Fruit fly (Drosophila melanogaster) whole organism, embryonic: ENCODE measurements around the gene CG17637.
A peak's percentile ranks its signal among the peaks of the same experiment; 100 is the strongest.

Experiments
- Atf3 ChIP-seq: fragments of 200-800 bp; sonication (Bioruptor generic); optimal IDR thresholded peaks from 3 replicates; lab custom pipeline; 2016; ENCODE audit warnings: missing biosample characterization, missing genetic modification characterization
- Awh ChIP-seq: fragments of 200-800 bp; sonication (Bioruptor generic); IDR thresholded peaks from 2 replicates; pipeline ENCODE4, ENCODE4 v1.3.6; 2022; ENCODE audit warnings: missing biosample characterization, missing genetic modification characterization
- B-H2 ChIP-seq: fragments of 200-800 bp; sonication (Bioruptor generic); optimal IDR thresholded peaks from 2 replicates; lab custom pipeline; 2018; ENCODE audit warnings: missing biosample characterization, mild to moderate bottlenecking, missing genetic modification characterization
- BtbVII ChIP-seq: fragments of 200-800 bp; sonication (Bioruptor generic); optimal IDR thresholded peaks from 3 replicates; lab custom pipeline; 2017; ENCODE audit warnings: missing biosample characterization, mild to moderate bottlenecking, missing genetic modification characterization
- CG10654 ChIP-seq: fragments of 200-800 bp; sonication (Bioruptor generic); optimal IDR thresholded peaks from 2 replicates; lab custom pipeline; 2016; ENCODE audit warnings: missing biosample characterization, missing genetic modification characterization
- CG11456 ChIP-seq: fragments of 200-800 bp; sonication (Bioruptor generic); IDR thresholded peaks from 3 replicates; pipeline ENCODE4 v1.3.6; 2022; ENCODE audit warnings: missing biosample characterization, missing genetic modification characterization
- CG14860 ChIP-seq: fragments of 200-800 bp; sonication (Bioruptor generic); IDR thresholded peaks from 3 replicates; pipeline ENCODE4 v1.3.6; 2022; ENCODE audit warnings: missing biosample characterization, missing genetic modification characterization; ENCODE audit not compliant: partially characterized antibody
- CG1529 ChIP-seq: fragments of 200-800 bp; sonication (Bioruptor generic); optimal IDR thresholded peaks from 3 replicates; lab custom pipeline; 2018; ENCODE audit warnings: missing biosample characterization, missing genetic modification characterization
- CG15696 ChIP-seq: fragments of 200-800 bp; sonication (Bioruptor generic); optimal IDR thresholded peaks from 2 replicates; lab custom pipeline; 2019; ENCODE audit warnings: missing biosample characterization, mild to moderate bottlenecking, missing genetic modification characterization, moderate library complexity
- CG17361 ChIP-seq: fragments of 200-800 bp; sonication (Bioruptor generic); IDR thresholded peaks from 3 replicates; pipeline ENCODE4 v1.3.6; 2022; ENCODE audit warnings: missing biosample characterization, missing genetic modification characterization
- CG17802 ChIP-seq: fragments of 200-800 bp; sonication (Bioruptor generic); optimal IDR thresholded peaks from 2 replicates; lab custom pipeline; 2018; ENCODE audit warnings: missing biosample characterization, mild to moderate bottlenecking, missing genetic modification characterization, moderate library complexity
- CG2678 ChIP-seq: fragments of 200-800 bp; sonication (Bioruptor generic); optimal IDR thresholded peaks from 3 replicates; lab custom pipeline; 2019; ENCODE audit warnings: missing biosample characterization, mild to moderate bottlenecking, missing genetic modification characterization, moderate library complexity
- CG30431 ChIP-seq: fragments of 200-800 bp; sonication (Bioruptor generic); optimal IDR thresholded peaks from 2 replicates; lab custom pipeline; 2017; ENCODE audit warnings: missing biosample characterization, missing genetic modification characterization
- CG34376 ChIP-seq: fragments of 200-800 bp; sonication (Bioruptor generic); optimal IDR thresholded peaks from 2 replicates; lab custom pipeline; 2018; ENCODE audit warnings: missing biosample characterization, mild to moderate bottlenecking, missing genetic modification characterization
- CG3838 ChIP-seq: fragments of 200-800 bp; sonication (Bioruptor generic); optimal IDR thresholded peaks from 3 replicates; lab custom pipeline; 2016; ENCODE audit warnings: missing biosample characterization, missing genetic modification characterization
- CG4328 ChIP-seq: fragments of 200-800 bp; sonication (Bioruptor generic); optimal IDR thresholded peaks from 3 replicates; lab custom pipeline; 2017; ENCODE audit warnings: missing biosample characterization, missing genetic modification reagents, missing genetic modification characterization
- CG43689 ChIP-seq: fragments of 200-800 bp; sonication (Bioruptor generic); IDR thresholded peaks from 2 replicates; pipeline ENCODE4 v1.3.6; 2022; ENCODE audit warnings: missing biosample characterization, missing genetic modification characterization
- CG7839 ChIP-seq: fragments of 200-800 bp; sonication (Bioruptor generic); optimal IDR thresholded peaks from 3 replicates; lab custom pipeline; 2018; ENCODE audit warnings: missing biosample characterization, mild to moderate bottlenecking, missing genetic modification characterization, moderate library complexity
- CG7928 ChIP-seq: fragments of 200-800 bp; sonication (Bioruptor generic); optimal IDR thresholded peaks from 2 replicates; lab custom pipeline; 2017; ENCODE audit warnings: missing biosample characterization, mild to moderate bottlenecking, missing genetic modification characterization
- CG9797 ChIP-seq: fragments of 200-800 bp; sonication (Bioruptor generic); optimal IDR thresholded peaks from 3 replicates; lab custom pipeline; 2018; ENCODE audit warnings: missing biosample characterization, mild to moderate bottlenecking, missing genetic modification characterization
- Dad ChIP-seq: fragments of 200-800 bp; sonication (Bioruptor generic); optimal IDR thresholded peaks from 3 replicates; lab custom pipeline; 2016; ENCODE audit warnings: missing biosample characterization, missing genetic modification characterization
- Dip3 ChIP-seq: fragments of 200-800 bp; sonication (Bioruptor generic); optimal IDR thresholded peaks from 3 replicates; lab custom pipeline; 2016; ENCODE audit warnings: missing biosample characterization, missing genetic modification characterization
- E2f1 ChIP-seq: fragments of 200-800 bp; sonication (Bioruptor generic); IDR thresholded peaks from 2 replicates; pipeline ENCODE4 v1.3.6; 2022; ENCODE audit warnings: missing biosample characterization, missing genetic modification characterization
- Ets65A ChIP-seq: fragments of 200-800 bp; sonication (Bioruptor generic); peaks from one replicate; lab custom pipeline; 2016; ENCODE audit warnings: missing biosample characterization, missing genetic modification characterization
- Gug ChIP-seq: fragments of 200-800 bp; sonication (Bioruptor generic); IDR thresholded peaks from 4 replicates; pipeline ENCODE4 v1.3.6; 2022; ENCODE audit warnings: missing biosample characterization, missing genetic modification characterization
- MTF-1 ChIP-seq: fragments of 200-800 bp; sonication (Bioruptor generic); optimal IDR thresholded peaks from 2 replicates; lab custom pipeline; 2018; ENCODE audit warnings: missing biosample characterization, mild to moderate bottlenecking, missing genetic modification characterization, borderline replicate concordance
- Meics ChIP-seq: fragments of 200-800 bp; sonication (Bioruptor generic); optimal IDR thresholded peaks from 2 replicates; lab custom pipeline; 2017; ENCODE audit warnings: missing biosample characterization, mild to moderate bottlenecking, missing genetic modification characterization
- Mes4 ChIP-seq: fragments of 200-800 bp; sonication (Bioruptor generic); optimal IDR thresholded peaks from 2 replicates; lab custom pipeline; 2016; ENCODE audit warnings: missing biosample characterization, missing genetic modification characterization
- Mrtf ChIP-seq: fragments of 200-800 bp; sonication (Bioruptor generic); IDR thresholded peaks from 3 replicates; pipeline ENCODE4 v1.3.6; 2022; ENCODE audit warnings: missing biosample characterization, missing genetic modification characterization
- NfI ChIP-seq: fragments of 200-800 bp; sonication (Bioruptor generic); optimal IDR thresholded peaks from 3 replicates; lab custom pipeline; 2018; ENCODE audit warnings: missing biosample characterization, mild to moderate bottlenecking, missing genetic modification characterization, moderate library complexity
- Poxn ChIP-seq: fragments of 200-800 bp; sonication (Bioruptor generic); IDR thresholded peaks from 2 replicates; pipeline ENCODE4 v1.3.6; 2022; ENCODE audit warnings: missing biosample characterization, missing genetic modification characterization
- Scr ChIP-seq: fragments of 200-800 bp; sonication (Bioruptor generic); IDR thresholded peaks from 2 replicates; pipeline ENCODE4 v1.3.6; 2022; ENCODE audit warnings: missing biosample characterization, missing genetic modification characterization; ENCODE audit not compliant: partially characterized antibody
- Six4 ChIP-seq: fragments of 200-800 bp; sonication (Bioruptor generic); optimal IDR thresholded peaks from 2 replicates; lab custom pipeline; 2016; ENCODE audit warnings: missing biosample characterization, missing genetic modification characterization
- bcd ChIP-seq: fragments of 200-800 bp; sonication (Bioruptor generic); optimal IDR thresholded peaks from 2 replicates; lab custom pipeline; 2017; ENCODE audit warnings: missing biosample characterization, mild to moderate bottlenecking, missing genetic modification characterization
- cas ChIP-seq: fragments of 200-800 bp; sonication (Bioruptor generic); IDR thresholded peaks from 2 replicates; pipeline ENCODE4 v1.3.6; 2022; ENCODE audit warnings: missing biosample characterization, missing genetic modification characterization
- chm ChIP-seq: fragments of 200-800 bp; sonication (Bioruptor generic); IDR thresholded peaks from 2 replicates; pipeline ENCODE4 v1.3.6; 2022; ENCODE audit warnings: missing biosample characterization, missing genetic modification characterization
- emc ChIP-seq: fragments of 200-800 bp; sonication (Bioruptor generic); optimal IDR thresholded peaks from 2 replicates; lab custom pipeline; 2016; ENCODE audit warnings: missing biosample characterization, missing genetic modification characterization
- grn ChIP-seq: fragments of 200-800 bp; sonication (Bioruptor generic); optimal IDR thresholded peaks from 3 replicates; lab custom pipeline; 2017; ENCODE audit warnings: missing biosample characterization, missing genetic modification characterization
- gsb-n ChIP-seq: fragments of 200-800 bp; sonication (Bioruptor generic); optimal IDR thresholded peaks from 3 replicates; lab custom pipeline; 2018; ENCODE audit warnings: missing biosample characterization, mild to moderate bottlenecking, missing genetic modification characterization
- her ChIP-seq: fragments of 200-800 bp; sonication (Bioruptor generic); optimal IDR thresholded peaks from 2 replicates; lab custom pipeline; 2016; ENCODE audit warnings: missing biosample characterization, missing genetic modification characterization
- hkb ChIP-seq, 2 experiments: fragments of 200-800 bp in 1 of 2; fragments of >200 bp in 1 of 2; sonication (Bioruptor generic) in 1 of 2; IDR thresholded peaks in 1 of 2; optimal IDR thresholded peaks in 1 of 2; 2 replicates each; pipeline versions ENCODE4 v1.3.6 to Lab custom; 2017 to 2022; ENCODE audit warnings: missing biosample characterization in 1 of 2, missing genetic modification characterization in 1 of 2
- odd ChIP-seq: fragments of 200-800 bp; sonication (Bioruptor generic); optimal IDR thresholded peaks from 2 replicates; lab custom pipeline; 2017; ENCODE audit warnings: missing biosample characterization, mild to moderate bottlenecking, missing genetic modification characterization
- p53 ChIP-seq: fragments of 200-800 bp; sonication (Bioruptor generic); optimal IDR thresholded peaks from 2 replicates; lab custom pipeline; 2016; ENCODE audit warnings: missing biosample characterization, missing genetic modification characterization
- peb ChIP-seq: fragments of 200-800 bp; sonication (Bioruptor generic); IDR thresholded peaks from 2 replicates; pipeline ENCODE4 v1.3.6; 2022; ENCODE audit warnings: missing biosample characterization, missing genetic modification characterization
- salm ChIP-seq: fragments of 200-800 bp; sonication (Bioruptor generic); optimal IDR thresholded peaks from 2 replicates; lab custom pipeline; 2018; ENCODE audit warnings: missing biosample characterization, mild to moderate bottlenecking, missing genetic modification characterization
- sens-2 ChIP-seq: fragments of 200-800 bp; sonication (Bioruptor generic); IDR thresholded peaks from 2 replicates; pipeline ENCODE4 v1.3.6; 2022; ENCODE audit warnings: missing biosample characterization, missing genetic modification characterization
- toy ChIP-seq: fragments of 200-800 bp; sonication (Bioruptor generic); IDR thresholded peaks from 2 replicates; pipeline ENCODE4 v1.3.6; 2022; ENCODE audit warnings: missing biosample characterization, missing genetic modification characterization
- wdn ChIP-seq: fragments of 200-800 bp; sonication (Bioruptor generic); IDR thresholded peaks from 2 replicates; pipeline ENCODE4 v1.3.6; 2022; ENCODE audit warnings: missing biosample characterization, missing genetic modification characterization
- wor ChIP-seq: fragments of 200-800 bp; sonication (Bioruptor generic); IDR thresholded peaks from 2 replicates; pipeline ENCODE4 v1.3.6; 2022; ENCODE audit warnings: missing biosample characterization, missing genetic modification characterization
- zen2 ChIP-seq: fragments of 200-800 bp; sonication (Bioruptor generic); IDR thresholded peaks from 3 replicates; pipeline ENCODE4 v1.3.6; 2022; ENCODE audit warnings: missing biosample characterization, missing genetic modification characterization; ENCODE audit not compliant: partially characterized antibody

The CG17637 gene

DNA sequence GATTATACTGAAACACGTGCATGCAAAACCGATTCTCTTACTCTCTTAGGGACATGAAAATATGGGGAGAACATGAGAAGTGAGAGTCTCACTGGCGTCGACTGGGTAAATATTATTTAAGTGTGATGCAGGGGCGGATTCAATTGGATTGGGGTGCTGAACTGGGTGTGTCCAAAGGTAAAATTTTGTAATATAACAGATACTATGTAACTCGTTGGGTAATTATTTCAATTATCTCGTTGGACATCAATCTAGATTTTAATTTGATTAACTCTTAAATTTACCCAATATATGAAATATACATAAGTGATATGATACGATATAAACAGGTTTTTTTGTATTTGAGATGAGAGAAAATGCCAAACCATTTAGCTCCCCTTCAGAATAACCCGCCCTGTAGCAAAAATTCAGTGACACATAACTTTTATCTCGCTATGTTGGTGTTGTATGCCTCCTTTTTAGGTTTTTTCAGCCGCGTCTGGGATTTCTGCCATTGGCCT lies 4.2 kb downstream of the CG17637 start (continued):
- no peak; the same call in 2 of the 3 replicates for TF ChIP-seq CG14860 (GFP tag; lab: Robert Waterston, UW)
- TF ChIP-seq Mrtf (GFP tag; lab: Robert Waterston, UW): no peak; the same call in 2 of the 3 replicates
- no peak for TF ChIP-seq zen2 (GFP tag; lab: Robert Waterston, UW)
- peak; percentile 76 for TF ChIP-seq salm
- peak; percentile 92 for TF ChIP-seq chm (GFP tag; lab: Robert Waterston, UW)
- peak; percentile 81 for TF ChIP-seq MTF-1 (GFP tag; lab: Kevin White, UChicago)
- no peak; the same call in 1 of the 2 replicates for TF ChIP-seq toy (GFP tag; lab: Robert Waterston, UW)
- peak; percentile 97 for TF ChIP-seq CG11456
- TF ChIP-seq Mes4 (GFP tag; lab: Kevin White, UChicago): peak; percentile 77
- peak; percentile 78 for TF ChIP-seq her (GFP tag; lab: Kevin White, UChicago)
- TF ChIP-seq wor (GFP tag; lab: Robert Waterston, UW): peak; percentile 42; the same call in 1 of the 2 replicates
- TF ChIP-seq CG43689 (GFP tag; lab: Robert Waterston, UW): peak; percentile 36; the same call in 1 of the 2 replicates
- peak; percentile 96 for TF ChIP-seq Dip3 (GFP tag; lab: Kevin White, UChicago)
- TF ChIP-seq cas: peak; percentile 92
- TF ChIP-seq bcd: peak; percentile 94
- TF ChIP-seq Scr (GFP tag; lab: Robert Waterston, UW): peak; percentile 52
- TF ChIP-seq wdn (GFP tag; lab: Robert Waterston, UW): peak; percentile 88
- peak; percentile 83 for TF ChIP-seq peb (GFP tag; lab: Robert Waterston, UW)
- peak; percentile 89 for TF ChIP-seq Six4 (GFP tag; lab: Kevin White, UChicago)
- no peak for TF ChIP-seq hkb (optimal IDR thresholded peaks at IDR 0.05; lab: Kevin White, UChicago)
- peak; percentile 88 for TF ChIP-seq hkb (GFP tag; IDR thresholded peaks at IDR 0.05; lab: Robert Waterston, UW)
- TF ChIP-seq CG30431 (GFP tag; lab: Kevin White, UChicago): peak; percentile 75
- TF ChIP-seq BtbVII (GFP tag; lab: Kevin White, UChicago): peak; percentile 94
- TF ChIP-seq Poxn (GFP tag; lab: Robert Waterston, UW): peak; percentile 88
- TF ChIP-seq CG10654 (GFP tag; lab: Kevin White, UChicago): peak; percentile 90
- peak; percentile 81 for TF ChIP-seq Atf3 (GFP tag; lab: Kevin White, UChicago)
- TF ChIP-seq E2f1 (GFP tag; lab: Robert Waterston, UW): peak; percentile 91
- peak; percentile 92 for TF ChIP-seq NfI (GFP tag; lab: Kevin White, UChicago)
- peak; percentile 82 for TF ChIP-seq Awh (GFP tag; lab: Robert Waterston, UW)
- peak; percentile 79 for TF ChIP-seq sens-2 (GFP tag; lab: Robert Waterston, UW)
- peak; percentile 80 for TF ChIP-seq p53
- peak; percentile 75 for TF ChIP-seq CG1529 (GFP tag; lab: Kevin White, UChicago)
- TF ChIP-seq CG3838 (GFP tag; lab: Kevin White, UChicago): peak; percentile 72
- peak; percentile 93 for TF ChIP-seq CG17361 (GFP tag; lab: Robert Waterston, UW)
- TF ChIP-seq Meics (GFP tag; lab: Kevin White, UChicago): peak; percentile 96
- peak; percentile 96 for TF ChIP-seq CG34376 (GFP tag; lab: Kevin White, UChicago)
- TF ChIP-seq CG17802 (tag; lab: Kevin White, UChicago): peak; percentile 64
- peak; percentile 89 for TF ChIP-seq CG4328 (GFP tag; lab: Kevin White, UChicago)
- peak; percentile 85 for TF ChIP-seq Dad (GFP tag; lab: Kevin White, UChicago)
- peak; percentile 98 for TF ChIP-seq CG2678
- TF ChIP-seq Ets65A (GFP tag; lab: Kevin White, UChicago): peak; percentile 99
- peak; percentile 76 for TF ChIP-seq gsb-n (tag; lab: Kevin White, UChicago)
- peak; percentile 74 for TF ChIP-seq CG7928 (GFP tag; lab: Kevin White, UChicago)
- TF ChIP-seq grn: peak; percentile 65
- peak; percentile 2 for TF ChIP-seq CG9797 (GFP tag; lab: Kevin White, UChicago)
- peak; percentile 82 for TF ChIP-seq odd (GFP tag; lab: Kevin White, UChicago)
- peak; percentile 91 for TF ChIP-seq CG15696 (tag; lab: Kevin White, UChicago)
- peak; percentile 96 for TF ChIP-seq CG7839 (tag; lab: Kevin White, UChicago)
- TF ChIP-seq Gug (GFP tag; lab: Robert Waterston, UW): peak; percentile 98
- TF ChIP-seq emc (GFP tag; lab: Kevin White, UChicago): peak; percentile 91
- peak; percentile 96 for TF ChIP-seq B-H2 (GFP tag; lab: Kevin White, UChicago)
